Fruit fly (Drosophila melanogaster): ENCODE measurements around the gene Taf12.

Taf12 gene

dm6 chr3R:11655873-11656374, 23.6 kb downstream of the Taf12 start, which contains the start of gene CG42327 (continued):
- TF ChIP-seq sc (optimal IDR thresholded peaks at IDR 0.05) (no peak), sc (GFP tag; optimal IDR thresholded peaks at IDR 0.05) (peak; percentile 95), Xbp1 (GFP tag; optimal IDR thresholded peaks at IDR 0.05) (peak; percentile 96), CG6254 (GFP tag; optimal IDR thresholded peaks at IDR 0.05) (peak; percentile 95), tap (tag; optimal IDR thresholded peaks at IDR 0.05) (peak; percentile 93), peb (GFP tag; IDR thresholded peaks at IDR 0.05) (peak; percentile 93), slbo (GFP tag; IDR thresholded peaks at IDR 0.05) (peak; percentile 90), CG9797 (GFP tag; optimal IDR thresholded peaks at IDR 0.05) (peak; percentile 31), croc (GFP tag; conservative IDR thresholded peaks at IDR 0.05) (peak; percentile 88), CG9876 (GFP tag; optimal IDR thresholded peaks at IDR 0.05) (peak; percentile 45), Fer2 (tag; optimal IDR thresholded peaks at IDR 0.05) (peak; percentile 48), CG9727 (GFP tag; optimal IDR thresholded peaks at IDR 0.05) (peak; percentile 95), dati (GFP tag; IDR thresholded peaks at IDR 0.05) (peak; percentile 88), CG4820 (GFP tag; optimal IDR thresholded peaks at IDR 0.05) (peak; percentile 92), CG4404 (GFP tag; IDR thresholded peaks at IDR 0.05) (peak; percentile 88), gsb-n (tag; optimal IDR thresholded peaks at IDR 0.05) (peak; percentile 97), hbn (GFP tag; IDR thresholded peaks at IDR 0.05; ENCODE audit: partially characterized antibody) (no peak), CG18619 (GFP tag; optimal IDR thresholded peaks at IDR 0.05) (peak; percentile 88), dan (GFP tag; IDR thresholded peaks at IDR 0.05) (peak; percentile 73), CG11085 (GFP tag; IDR thresholded peaks at IDR 0.05) (peak; percentile 69), dpn (GFP tag; optimal IDR thresholded peaks at IDR 0.05) (peak; percentile 73 to 94), bigmax (GFP tag; optimal IDR thresholded peaks at IDR 0.05) (peak; percentile 24), CG8388 (GFP tag; optimal IDR thresholded peaks at IDR 0.05) (peak; percentile 97), Mes4 (GFP tag; optimal IDR thresholded peaks at IDR 0.05) (peak; percentile 81), vfl (GFP tag; optimal IDR thresholded peaks at IDR 0.05) (peak; percentile 73), CG12155 (GFP tag; optimal IDR thresholded peaks at IDR 0.05) (peak; percentile 85), Antp (GFP tag; optimal IDR thresholded peaks at IDR 0.05) (peak; percentile 82), her (GFP tag; optimal IDR thresholded peaks at IDR 0.05) (peak; percentile 86), pnt (GFP tag; optimal IDR thresholded peaks at IDR 0.05) (peak; percentile 77), CG10959 (GFP tag; IDR thresholded peaks at IDR 0.05) (peak; percentile 95), sens (GFP tag) (peak; percentile 99), CG3065 (GFP tag; optimal IDR thresholded peaks at IDR 0.05) (peak; percentile 88), ranshi (GFP tag; IDR thresholded peaks at IDR 0.05) (peak; percentile 91), Side (GFP tag; optimal IDR thresholded peaks at IDR 0.05) (peak; percentile 79), Ptx1 (GFP tag; IDR thresholded peaks at IDR 0.05) (peak; percentile 96), HmgD (GFP tag; optimal IDR thresholded peaks at IDR 0.05) (peak; percentile 58), h (optimal IDR thresholded peaks at IDR 0.05) (no peak), dmrt11E (tag; optimal IDR thresholded peaks at IDR 0.05) (peak; percentile 92), z (GFP tag; IDR thresholded peaks at IDR 0.05) (no peak; the same call in 1 of the 3 replicates), NFAT (GFP tag; IDR thresholded peaks at IDR 0.05) (peak; percentile 72), zf30C (GFP tag; optimal IDR thresholded peaks at IDR 0.05) (peak; percentile 22), YL-1 (GFP tag; optimal IDR thresholded peaks at IDR 0.05) (peak; percentile 68), CG10321 (GFP tag; IDR thresholded peaks at IDR 0.05) (peak; percentile 76; the same call in 1 of the 2 replicates), CG15479 (GFP tag; optimal IDR thresholded peaks at IDR 0.05) (peak; percentile 63), MTF-1 (GFP tag; optimal IDR thresholded peaks at IDR 0.05; ENCODE audit: borderline replicate concordance) (peak; percentile 86), CG14710 (tag; optimal IDR thresholded peaks at IDR 0.05) (peak; percentile 91), CG17612 (GFP tag; IDR thresholded peaks at IDR 0.05) (peak; percentile 78), NC2α (GFP tag; optimal IDR thresholded peaks at IDR 0.05) (peak; percentile 72), ham (GFP tag; IDR thresholded peaks at IDR 0.05) (0 out of 2 replicates have a peak, but pooled peaks have one; percentile 54), dm (GFP tag; optimal IDR thresholded peaks at IDR 0.05) (peak; percentile 65), B-H1 (GFP tag; IDR thresholded peaks at IDR 0.05) (peak; percentile 94)

Measured in whole organism, embryonic.